Fruit fly (Drosophila melanogaster): ENCODE data around the gene sd.

Gene sd

DNA sequence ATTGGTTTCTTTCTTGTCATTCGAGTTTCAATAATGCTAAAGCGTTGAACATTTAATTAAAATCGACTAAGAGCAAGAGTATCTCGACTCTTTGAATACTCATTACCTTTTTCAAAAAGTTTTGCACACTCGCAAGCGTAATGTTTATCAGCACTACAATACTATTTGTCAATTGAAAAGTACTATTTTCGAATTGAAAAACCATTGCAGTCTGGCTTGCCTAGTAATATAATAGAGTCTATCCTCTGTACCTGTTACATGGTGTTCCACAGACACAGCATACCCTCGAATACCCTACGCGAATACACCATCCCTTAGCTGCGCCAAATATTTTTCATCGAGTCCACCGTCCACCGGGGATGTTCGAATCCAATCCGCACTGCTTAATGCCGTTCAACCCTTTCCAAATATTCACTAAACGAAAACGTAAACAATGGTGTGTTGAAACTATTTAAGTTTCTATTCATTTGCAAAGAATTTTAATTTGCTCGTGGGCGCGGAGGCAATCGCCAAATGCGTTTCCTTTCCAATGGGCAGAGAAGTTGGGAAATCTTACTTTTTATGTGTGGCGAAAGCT is 14.5 kb downstream of the sd start (continued):
- TF ChIP-seq jing (GFP tag; optimal IDR thresholded peaks at IDR 0.05) (no peak), Xrp1 (GFP tag; IDR thresholded peaks at IDR 0.05) (peak; percentile 52), CG1529 (GFP tag; optimal IDR thresholded peaks at IDR 0.05) (no peak), CG2202 (tag; optimal IDR thresholded peaks at IDR 0.05) (no peak), prd (optimal IDR thresholded peaks at IDR 0.05) (no peak), prd (GFP tag; IDR thresholded peaks at IDR 0.05) (no peak; the same call in 2 of the 3 replicates), NK7.1 (GFP tag; optimal IDR thresholded peaks at IDR 0.05) (no peak), sob (GFP tag; IDR thresholded peaks at IDR 0.05) (no peak), sd (tag; optimal IDR thresholded peaks at IDR 0.05) (no peak), ken (GFP tag; IDR thresholded peaks at IDR 0.05) (no peak), esg (GFP tag; conservative IDR thresholded peaks at IDR 0.05) (no peak), jigr1 (GFP tag; IDR thresholded peaks at IDR 0.05) (no peak), GATAe (GFP tag; conservative IDR thresholded peaks at IDR 0.05) (no peak), pita (GFP tag; optimal IDR thresholded peaks at IDR 0.05) (no peak), CG8388 (GFP tag; optimal IDR thresholded peaks at IDR 0.05) (no peak), CG11504 (tag; optimal IDR thresholded peaks at IDR 0.05) (no peak), Hr51 (GFP tag; optimal IDR thresholded peaks at IDR 0.05) (no peak), CG8359 (GFP tag; optimal IDR thresholded peaks at IDR 0.05; ENCODE audit: borderline replicate concordance) (no peak), cato (GFP tag; optimal IDR thresholded peaks at IDR 0.05; ENCODE audit: borderline replicate concordance) (no peak), Max (GFP tag; optimal IDR thresholded peaks at IDR 0.05) (no peak), HLHmδ (GFP tag; optimal IDR thresholded peaks at IDR 0.05) (no peak), CG3163 (GFP tag; optimal IDR thresholded peaks at IDR 0.05) (no peak), CG1832 (GFP tag; optimal IDR thresholded peaks at IDR 0.05) (no peak), CG2129 (GFP tag; IDR thresholded peaks at IDR 0.05; ENCODE audit: partially characterized antibody) (no peak), nerfin-2 (GFP tag; IDR thresholded peaks at IDR 0.05; ENCODE audit: partially characterized antibody) (no peak), Hand (GFP tag; optimal IDR thresholded peaks at IDR 0.05) (no peak), CG12219 (GFP tag; optimal IDR thresholded peaks at IDR 0.05) (no peak), CG14860 (GFP tag; IDR thresholded peaks at IDR 0.05; ENCODE audit: partially characterized antibody) (no peak), CG4404 (GFP tag; IDR thresholded peaks at IDR 0.05) (no peak), dimm (GFP tag; IDR thresholded peaks at IDR 0.05) (no peak), Sry-β (GFP tag; optimal IDR thresholded peaks at IDR 0.05) (no peak), Taf1 (GFP tag; IDR thresholded peaks at IDR 0.05) (no peak), CG6175 (GFP tag; IDR thresholded peaks at IDR 0.05) (no peak), lbe (GFP tag; optimal IDR thresholded peaks at IDR 0.05) (no peak), CG12391 (tag; optimal IDR thresholded peaks at IDR 0.05) (no peak), wek (GFP tag; optimal IDR thresholded peaks at IDR 0.05) (no peak), CG3281 (GFP tag; optimal IDR thresholded peaks at IDR 0.05) (no peak), cg (GFP tag; optimal IDR thresholded peaks at IDR 0.05) (no peak), psq (GFP tag; optimal IDR thresholded peaks at IDR 0.05) (no peak), CG13296 (GFP tag; optimal IDR thresholded peaks at IDR 0.05) (no peak), gfzf (GFP tag; optimal IDR thresholded peaks at IDR 0.05) (no peak), stwl (tag; optimal IDR thresholded peaks at IDR 0.05) (no peak), CG7786 (GFP tag; optimal IDR thresholded peaks at IDR 0.05) (peak; percentile 11), kah (GFP tag; optimal IDR thresholded peaks at IDR 0.05) (no peak), ems (GFP tag; optimal IDR thresholded peaks at IDR 0.05) (no peak), Kr (GFP tag; optimal IDR thresholded peaks at IDR 0.05) (peak; percentile 70), MTF-1 (GFP tag; optimal IDR thresholded peaks at IDR 0.05; ENCODE audit: borderline replicate concordance) (no peak), hbn (GFP tag; IDR thresholded peaks at IDR 0.05; ENCODE audit: partially characterized antibody) (no peak), Ada2b (GFP tag; IDR thresholded peaks at IDR 0.05) (peak; percentile 39; the same call in 1 of the 2 replicates), CG12299 (tag; optimal IDR thresholded peaks at IDR 0.05) (no peak)
